Fruit fly (Drosophila melanogaster) whole organism, embryonic: ENCODE data around the gene Idua.
A peak's percentile ranks its signal among the peaks of the same experiment; 100 is the strongest.

Experiments used
- Abd-B ChIP-seq: fragments of 200-800 bp; sonication (Bioruptor generic); optimal IDR thresholded peaks from 2 replicates; lab custom pipeline; 2018; ENCODE audit warnings: missing biosample characterization, mild to moderate bottlenecking, missing genetic modification characterization, moderate library complexity
- Adf1 ChIP-seq: fragments of 200-800 bp; sonication (Bioruptor generic); IDR thresholded peaks from 2 replicates; pipeline ENCODE4 v1.3.6; 2022; ENCODE audit warnings: missing biosample characterization, missing genetic modification characterization
- BEAF-32 ChIP-seq: fragments of 200-800 bp; sonication (Bioruptor generic); optimal IDR thresholded peaks from 3 replicates; lab custom pipeline; 2017; ENCODE audit warnings: missing biosample characterization, missing genetic modification characterization, mild to moderate bottlenecking, moderate library complexity, missing genetic modification reagents
- Bdp1 ChIP-seq: fragments of 200-800 bp; sonication (Bioruptor generic); optimal IDR thresholded peaks from 3 replicates; lab custom pipeline; 2016; ENCODE audit warnings: missing biosample characterization, missing genetic modification characterization
- Blimp-1 ChIP-seq: fragments of 200-800 bp; sonication (Bioruptor generic); optimal IDR thresholded peaks from 3 replicates; lab custom pipeline; 2018; ENCODE audit warnings: missing biosample characterization, missing genetic modification characterization, mild to moderate bottlenecking, moderate library complexity, missing genetic modification reagents
- CG10462 ChIP-seq: fragments of 200-800 bp; sonication (Bioruptor generic); optimal IDR thresholded peaks from 2 replicates; lab custom pipeline; 2016; ENCODE audit warnings: missing biosample characterization, missing genetic modification characterization
- CG12236 ChIP-seq: fragments of 200-800 bp; sonication (Bioruptor generic); optimal IDR thresholded peaks from 2 replicates; lab custom pipeline; 2016; ENCODE audit warnings: missing biosample characterization, missing genetic modification characterization
- CG1233 ChIP-seq: fragments of 200-800 bp; sonication (Bioruptor generic); optimal IDR thresholded peaks from 4 replicates; lab custom pipeline; 2018; ENCODE audit warnings: missing biosample characterization, mild to moderate bottlenecking, missing genetic modification characterization
- CG12391 ChIP-seq: fragments of 200-800 bp; sonication (Bioruptor generic); optimal IDR thresholded peaks from 3 replicates; lab custom pipeline; 2018; ENCODE audit warnings: missing biosample characterization, mild to moderate bottlenecking, missing genetic modification characterization, moderate library complexity
- CG14710 ChIP-seq: fragments of 200-800 bp; sonication (Bioruptor generic); optimal IDR thresholded peaks from 3 replicates; lab custom pipeline; 2019; ENCODE audit warnings: missing biosample characterization, mild to moderate bottlenecking, missing genetic modification characterization, moderate library complexity
- CG15514 ChIP-seq: fragments of 200-800 bp; sonication (Bioruptor generic); optimal IDR thresholded peaks from 3 replicates; lab custom pipeline; 2017; ENCODE audit warnings: missing biosample characterization, missing genetic modification characterization, mild to moderate bottlenecking, moderate library complexity, missing genetic modification reagents
- CG16863 ChIP-seq: fragments of 200-800 bp; sonication (Bioruptor generic); optimal IDR thresholded peaks from 3 replicates; lab custom pipeline; 2016; ENCODE audit warnings: missing biosample characterization, missing genetic modification characterization
- CG2202 ChIP-seq: fragments of 200-800 bp; sonication (Bioruptor generic); optimal IDR thresholded peaks from 2 replicates; lab custom pipeline; 2018; ENCODE audit warnings: missing biosample characterization, mild to moderate bottlenecking, missing genetic modification characterization
- CG30020 ChIP-seq: fragments of 200-800 bp; optimal IDR thresholded peaks from 2 replicates; lab custom pipeline; 2019; ENCODE audit warnings: missing biosample characterization, mild to moderate bottlenecking, missing genetic modification characterization, moderate library complexity
- CG31224 ChIP-seq: fragments of 200-800 bp; sonication (Bioruptor generic); IDR thresholded peaks from 2 replicates; pipeline ENCODE4 v1.3.6; 2022; ENCODE audit warnings: missing biosample characterization, missing genetic modification characterization
- CG31365 ChIP-seq: fragments of 200-800 bp; sonication (Bioruptor generic); optimal IDR thresholded peaks from 2 replicates; lab custom pipeline; 2018; ENCODE audit warnings: missing biosample characterization, mild to moderate bottlenecking, missing genetic modification characterization
- CG32532 ChIP-seq: fragments of 200-800 bp; sonication (Bioruptor generic); IDR thresholded peaks from 2 replicates; pipeline ENCODE4 v1.3.6; 2022; ENCODE audit warnings: missing biosample characterization, missing genetic modification characterization
- CG3995 ChIP-seq: fragments of 200-800 bp; sonication (Bioruptor generic); optimal IDR thresholded peaks from 3 replicates; lab custom pipeline; 2016; ENCODE audit warnings: missing biosample characterization, missing genetic modification characterization
- CG42726 ChIP-seq: fragments of 200-800 bp; sonication (Bioruptor generic); IDR thresholded peaks from 2 replicates; pipeline ENCODE4 v1.3.6; 2022; ENCODE audit warnings: missing biosample characterization, missing genetic modification characterization; ENCODE audit not compliant: partially characterized antibody
- CG7987 ChIP-seq: fragments of 200-800 bp; sonication (Bioruptor generic); optimal IDR thresholded peaks from 2 replicates; lab custom pipeline; 2018; ENCODE audit warnings: missing biosample characterization, mild to moderate bottlenecking, missing genetic modification characterization, moderate library complexity
- CG8388 ChIP-seq: fragments of 200-800 bp; sonication (Bioruptor generic); optimal IDR thresholded peaks from 2 replicates; lab custom pipeline; 2019; ENCODE audit warnings: missing biosample characterization, mild to moderate bottlenecking, missing genetic modification characterization, moderate library complexity
- Eip74EF ChIP-seq, 2 experiments: fragments of 200-800 bp in 1 of 2; fragments of >200 bp in 1 of 2; sonication (Bioruptor generic) in 1 of 2; optimal IDR thresholded peaks; 2 replicates each; lab custom pipeline; 2017 to 2019; ENCODE audit warnings: missing biosample characterization in 2 of 2, missing genetic modification characterization in 2 of 2, mild to moderate bottlenecking in 1 of 2, moderate library complexity in 1 of 2
- Gug ChIP-seq: fragments of 200-800 bp; sonication (Bioruptor generic); IDR thresholded peaks from 4 replicates; pipeline ENCODE4 v1.3.6; 2022; ENCODE audit warnings: missing biosample characterization, missing genetic modification characterization
- MTF-1 ChIP-seq: fragments of 200-800 bp; sonication (Bioruptor generic); optimal IDR thresholded peaks from 2 replicates; lab custom pipeline; 2018; ENCODE audit warnings: missing biosample characterization, mild to moderate bottlenecking, missing genetic modification characterization, borderline replicate concordance
- NFAT ChIP-seq: fragments of 200-800 bp; sonication (Bioruptor generic); IDR thresholded peaks from 2 replicates; pipeline ENCODE4 v1.3.6; 2022; ENCODE audit warnings: missing biosample characterization, missing genetic modification characterization
- Optix ChIP-seq: fragments of 200-800 bp; sonication (Bioruptor generic); IDR thresholded peaks from 3 replicates; pipeline ENCODE4 v1.3.6; 2022; ENCODE audit warnings: missing biosample characterization, missing genetic modification characterization
- Scr ChIP-seq: fragments of 200-800 bp; sonication (Bioruptor generic); IDR thresholded peaks from 2 replicates; pipeline ENCODE4 v1.3.6; 2022; ENCODE audit warnings: missing biosample characterization, missing genetic modification characterization; ENCODE audit not compliant: partially characterized antibody
- Sry-δ ChIP-seq: fragments of 200-800 bp; sonication (Bioruptor generic); optimal IDR thresholded peaks from 2 replicates; lab custom pipeline; 2016; ENCODE audit warnings: missing biosample characterization, missing genetic modification characterization
- TFAM ChIP-seq: fragments of 200-800 bp; sonication (Bioruptor generic); optimal IDR thresholded peaks from 2 replicates; lab custom pipeline; 2017; ENCODE audit warnings: missing biosample characterization, missing genetic modification characterization, inconsistent platforms
- Xbp1 ChIP-seq: fragments of 200-800 bp; sonication (Bioruptor generic); optimal IDR thresholded peaks from 3 replicates; lab custom pipeline; 2016; ENCODE audit warnings: missing biosample characterization, mild to moderate bottlenecking, missing genetic modification characterization
- bowl ChIP-seq: fragments of 200-800 bp; sonication (Bioruptor generic); IDR thresholded peaks from 2 replicates; pipeline ENCODE4 v1.3.6; 2022; ENCODE audit warnings: missing biosample characterization, missing genetic modification characterization
- chm ChIP-seq: fragments of 200-800 bp; sonication (Bioruptor generic); IDR thresholded peaks from 2 replicates; pipeline ENCODE4 v1.3.6; 2022; ENCODE audit warnings: missing biosample characterization, missing genetic modification characterization
- cwo ChIP-seq: fragments of 200-800 bp; sonication (Bioruptor generic); optimal IDR thresholded peaks from 3 replicates; lab custom pipeline; 2017; ENCODE audit warnings: missing biosample characterization, missing genetic modification characterization, mild to moderate bottlenecking, moderate library complexity, missing genetic modification reagents
- da ChIP-seq: fragments of 200-800 bp; sonication (Bioruptor generic); optimal IDR thresholded peaks from 2 replicates; lab custom pipeline; 2016; ENCODE audit warnings: missing biosample characterization, missing genetic modification characterization
- dimm ChIP-seq: fragments of 200-800 bp; sonication (Bioruptor generic); IDR thresholded peaks from 2 replicates; pipeline ENCODE4 v1.3.6; 2022; ENCODE audit warnings: missing biosample characterization, missing genetic modification characterization
- eyg ChIP-seq: fragments of 200-800 bp; sonication (Bioruptor generic); optimal IDR thresholded peaks from 3 replicates; lab custom pipeline; 2016; ENCODE audit warnings: missing biosample characterization, missing genetic modification characterization
- gcm ChIP-seq: fragments of 200-800 bp; sonication (Bioruptor generic); optimal IDR thresholded peaks from 2 replicates; lab custom pipeline; 2019; ENCODE audit warnings: missing biosample characterization, mild to moderate bottlenecking, missing genetic modification characterization, moderate library complexity
- grn ChIP-seq: fragments of 200-800 bp; sonication (Bioruptor generic); optimal IDR thresholded peaks from 3 replicates; lab custom pipeline; 2017; ENCODE audit warnings: missing biosample characterization, missing genetic modification characterization
- jumu ChIP-seq: fragments of 200-800 bp; sonication (Bioruptor generic); optimal IDR thresholded peaks from 3 replicates; lab custom pipeline; 2016; ENCODE audit warnings: missing biosample characterization, missing genetic modification characterization
- nom ChIP-seq: fragments of 200-800 bp; sonication (Bioruptor generic); optimal IDR thresholded peaks from 2 replicates; lab custom pipeline; 2017; ENCODE audit warnings: missing biosample characterization, missing genetic modification characterization, mild to moderate bottlenecking, moderate library complexity, missing genetic modification reagents
- pb ChIP-seq: fragments of 200-800 bp; sonication (Bioruptor generic); optimal IDR thresholded peaks from 3 replicates; lab custom pipeline; 2016; ENCODE audit warnings: missing biosample characterization, missing genetic modification characterization
- pfk ChIP-seq: fragments of 200-800 bp; sonication (Bioruptor generic); optimal IDR thresholded peaks from 2 replicates; lab custom pipeline; 2018; ENCODE audit warnings: missing biosample characterization, mild to moderate bottlenecking, missing genetic modification characterization, moderate library complexity
- stc ChIP-seq: fragments of 200-800 bp; sonication (Bioruptor generic); IDR thresholded peaks from 2 replicates; pipeline ENCODE4 v1.3.6; 2022; ENCODE audit warnings: missing biosample characterization, missing genetic modification characterization
- stwl ChIP-seq: fragments of 200-800 bp; sonication (Bioruptor generic); optimal IDR thresholded peaks from 3 replicates; lab custom pipeline; 2018; ENCODE audit warnings: missing biosample characterization, mild to moderate bottlenecking, missing genetic modification characterization, moderate library complexity
- tin ChIP-seq: fragments of 200-800 bp; sonication (Bioruptor generic); optimal IDR thresholded peaks from 3 replicates; lab custom pipeline; 2016; ENCODE audit warnings: missing biosample characterization, missing genetic modification characterization
- tll ChIP-seq, 2 experiments: fragments of 200-800 bp in 1 of 2; fragments of >200 bp in 1 of 2; sonication (Bioruptor generic) in 1 of 2; optimal IDR thresholded peaks; 2 replicates each; lab custom pipeline; 2017 to 2019; ENCODE audit warnings: missing biosample characterization in 2 of 2, missing genetic modification characterization in 2 of 2, mild to moderate bottlenecking in 1 of 2, moderate library complexity in 1 of 2
- tna ChIP-seq: fragments of 200-800 bp; sonication (Bioruptor generic); IDR thresholded peaks from 2 replicates; pipeline ENCODE4 v1.3.6; 2022; ENCODE audit warnings: missing biosample characterization, missing genetic modification characterization; ENCODE audit not compliant: partially characterized antibody
- toy ChIP-seq: fragments of 200-800 bp; sonication (Bioruptor generic); IDR thresholded peaks from 2 replicates; pipeline ENCODE4 v1.3.6; 2022; ENCODE audit warnings: missing biosample characterization, missing genetic modification characterization
- ttk ChIP-seq: fragments of 200-800 bp; sonication (Bioruptor generic); IDR thresholded peaks from 2 replicates; pipeline ENCODE4 v2.1.2; 2022; ENCODE audit warnings: missing biosample characterization, missing genetic modification characterization
- unpg ChIP-seq: fragments of 200-800 bp; sonication (Bioruptor generic); optimal IDR thresholded peaks from 3 replicates; lab custom pipeline; 2018; ENCODE audit warnings: missing biosample characterization, mild to moderate bottlenecking, missing genetic modification characterization, moderate library complexity

The Idua gene

dm6 chr2L:11119966-11120517 is 7.2 kb upstream of the Idua start, which contains the start of gene CG6230 (continued):
- TF ChIP-seq Eip74EF (GFP tag; optimal IDR thresholded peaks at IDR 0.05; lab: Kevin White, UChicago) (no peak), tna (GFP tag; lab: Robert Waterston, UW) (0 out of 2 replicates have a peak, but pooled peaks have one; percentile 37), cwo (GFP tag; lab: Kevin White, UChicago) (no peak), CG16863 (GFP tag; lab: Kevin White, UChicago) (no peak), grn (GFP tag; lab: Kevin White, UChicago) (no peak), toy (no peak), CG31365 (tag; lab: Kevin White, UChicago) (no peak), Sry-δ (GFP tag; lab: Kevin White, UChicago) (peak; percentile 61), CG42726 (GFP tag; lab: Robert Waterston, UW) (no peak), TFAM (no peak), Optix (GFP tag; lab: Robert Waterston, UW) (no peak), nom (no peak), Blimp-1 (GFP tag; lab: Kevin White, UChicago) (no peak), CG7987 (GFP tag; lab: Kevin White, UChicago) (no peak), CG15514 (GFP tag; lab: Kevin White, UChicago) (peak; percentile 16), dimm (GFP tag; lab: Robert Waterston, UW) (no peak), stc (GFP tag; lab: Robert Waterston, UW) (no peak), da (GFP tag; lab: Kevin White, UChicago) (no peak), pb (no peak), CG31224 (GFP tag; lab: Robert Waterston, UW) (no peak), chm (GFP tag; lab: Robert Waterston, UW) (no peak), CG8388 (GFP tag; lab: Kevin White, UChicago) (no peak), CG30020 (tag; lab: Kevin White, UChicago) (no peak), CG3995 (no peak), CG1233 (GFP tag; lab: Kevin White, UChicago) (no peak), Abd-B (GFP tag; lab: Kevin White, UChicago) (no peak), CG12236 (GFP tag; lab: Kevin White, UChicago) (no peak), ttk (GFP tag; lab: Robert Waterston, UW) (no peak), eyg (GFP tag; lab: Kevin White, UChicago) (no peak), gcm (GFP tag; lab: Kevin White, UChicago) (no peak), jumu (GFP tag; lab: Kevin White, UChicago) (no peak), unpg (GFP tag; lab: Kevin White, UChicago) (no peak), Xbp1 (no peak), NFAT (GFP tag; lab: Robert Waterston, UW) (no peak), CG14710 (peak; percentile 3), CG10462 (GFP tag; lab: Kevin White, UChicago) (no peak), MTF-1 (GFP tag; lab: Kevin White, UChicago) (no peak), Gug (no peak), tll (GFP tag; optimal IDR thresholded peaks at IDR 0.05; lab: Kevin White, UChicago) (no peak), BEAF-32 (GFP tag; lab: Kevin White, UChicago) (peak; percentile 70), Adf1 (no peak), stwl (peak; percentile 40), CG12391 (tag; lab: Kevin White, UChicago) (no peak), tin (GFP tag; lab: Kevin White, UChicago) (no peak), Scr (GFP tag; lab: Robert Waterston, UW) (peak; percentile 70), Bdp1 (GFP tag; lab: Kevin White, UChicago) (no peak), CG2202 (tag; lab: Kevin White, UChicago) (no peak), pfk (GFP tag; lab: Kevin White, UChicago) (no peak), CG32532 (GFP tag; lab: Robert Waterston, UW) (no peak), bowl (no peak)
